Worm (Caenorhabditis elegans): Measurements from ENCODE around the gene T03F7.7.

The T03F7.7 gene

DNA sequence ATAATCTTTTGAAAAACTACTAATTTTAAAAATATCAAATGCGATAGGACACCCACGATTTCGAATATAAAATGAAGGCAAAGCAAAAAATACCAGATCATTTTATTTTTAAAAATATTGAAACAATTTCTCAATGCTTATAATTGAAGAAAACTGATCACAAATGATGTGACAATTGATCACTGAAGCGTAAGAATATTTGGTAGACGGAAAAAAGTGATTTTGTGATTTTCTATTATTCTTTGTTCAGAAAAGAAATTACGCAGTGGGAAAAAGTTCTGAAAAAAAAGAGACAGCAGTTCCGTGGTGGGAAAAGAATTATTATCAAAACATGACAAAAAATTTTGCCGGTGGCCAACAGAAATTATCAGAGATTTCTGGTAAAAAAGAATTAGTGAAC lies 12.6 kb upstream of the T03F7.7 start, which contains the start of gene T03F7.5:
T03F7.5 (minus strand) TSS at position 101 of the 400 bp plus-strand sequence.
- TF ChIP-seq W03F9.2 (tag; optimal IDR thresholded peaks at IDR 0.05) (no peak), dao-5 (tag; optimal IDR thresholded peaks at IDR 0.05) (no peak), him-1 (tag; optimal IDR thresholded peaks at IDR 0.05) (no peak)

DNA sequence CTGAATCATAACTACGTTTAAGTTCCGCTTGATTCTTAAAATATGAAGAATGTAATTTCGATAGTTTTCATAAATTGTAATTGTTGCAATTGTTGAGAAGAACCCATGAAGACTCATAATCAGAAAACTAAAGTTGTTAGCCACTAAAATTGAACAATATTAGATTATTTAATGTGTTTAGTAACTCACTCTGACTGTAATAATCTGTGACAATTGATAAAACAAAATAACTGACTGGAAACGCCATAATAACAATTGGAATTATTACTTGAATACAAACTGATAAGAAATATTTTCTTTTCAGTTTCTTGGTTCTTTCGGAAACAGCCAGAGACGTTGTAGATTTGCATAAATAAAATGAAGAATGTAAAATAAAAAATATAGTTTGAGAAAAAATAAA lies 11.8 kb upstream of the T03F7.7 start:
- TF ChIP-seq him-1 (tag; optimal IDR thresholded peaks at IDR 0.05) (no peak), W03F9.2 (tag; optimal IDR thresholded peaks at IDR 0.05) (no peak), dao-5 (tag; optimal IDR thresholded peaks at IDR 0.05) (no peak)

DNA sequence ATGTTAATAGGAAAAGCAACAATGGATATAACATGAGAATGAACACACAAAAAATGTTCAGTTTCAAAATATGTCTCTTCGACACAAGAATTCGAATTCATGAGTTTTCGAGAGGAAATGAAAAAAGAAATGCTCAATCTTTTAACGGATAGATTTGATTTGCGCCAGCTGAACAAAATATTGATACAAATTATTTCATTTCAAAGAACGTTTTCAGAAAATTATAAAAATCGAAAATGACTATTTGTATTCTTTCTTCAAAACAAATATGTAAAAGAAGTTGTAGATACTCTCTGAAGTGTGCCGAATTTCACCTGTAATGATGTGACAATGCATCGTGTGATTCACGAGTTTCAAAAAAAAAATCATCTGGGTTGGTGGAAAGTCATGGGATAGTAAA lies 10.7 kb upstream of the T03F7.7 start, which contains the start of gene srh-47:
srh-47 (minus strand) TSS at position 101 of the 400 bp plus-strand sequence.
- TF ChIP-seq W03F9.2 (tag; optimal IDR thresholded peaks at IDR 0.05) (no peak), dao-5 (tag; optimal IDR thresholded peaks at IDR 0.05) (no peak)

DNA sequence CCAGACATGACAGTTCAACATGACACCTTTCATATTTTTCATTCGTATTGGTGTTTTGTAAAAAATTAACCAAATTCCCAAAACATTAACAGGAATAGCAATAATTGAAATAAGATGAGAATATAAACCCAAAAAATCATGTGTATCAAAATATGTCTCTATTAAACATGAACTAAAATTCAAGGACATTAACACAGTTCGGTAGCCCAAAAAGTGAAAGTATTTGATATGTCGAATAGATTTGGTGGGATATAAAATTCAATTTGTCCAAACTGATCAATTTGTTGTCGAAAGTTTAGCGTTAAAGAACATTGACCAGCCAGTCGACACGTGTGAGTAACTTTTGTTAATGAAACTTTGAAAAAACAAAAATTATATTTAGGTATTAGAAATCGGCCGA lies 8.5 kb upstream of the T03F7.7 start, which contains the start of gene srh-46:
srh-46 (minus strand) TSS at position 189 of the 400 bp plus-strand sequence.
- no peak for TF ChIP-seq W03F9.2 (tag; optimal IDR thresholded peaks at IDR 0.05)
- no peak for TF ChIP-seq him-1 (tag; optimal IDR thresholded peaks at IDR 0.05)
- TF ChIP-seq dao-5 (tag; optimal IDR thresholded peaks at IDR 0.05): no peak

DNA sequence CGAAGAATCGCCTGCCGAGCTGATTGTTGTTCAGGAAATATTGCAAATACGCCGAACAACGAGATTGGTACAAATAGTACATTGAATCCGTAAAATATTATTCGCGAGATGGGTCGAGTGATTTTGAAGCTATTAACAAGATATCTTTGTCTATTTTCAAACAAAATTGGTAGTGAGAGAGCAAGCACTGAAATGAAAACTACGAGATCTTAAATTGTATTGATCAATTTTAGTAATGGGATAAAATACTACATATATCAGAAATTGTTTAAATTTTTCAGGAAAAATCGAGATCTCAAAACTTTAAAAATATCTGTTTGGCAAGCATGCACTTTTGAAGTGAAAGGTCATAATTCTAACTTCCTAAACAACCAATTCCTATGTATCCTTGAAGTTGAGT lies 7.0 kb upstream of the T03F7.7 start:
- TF ChIP-seq him-1 (tag; optimal IDR thresholded peaks at IDR 0.05) (no peak), dao-5 (tag; optimal IDR thresholded peaks at IDR 0.05) (no peak), W03F9.2 (tag; optimal IDR thresholded peaks at IDR 0.05) (no peak)

DNA sequence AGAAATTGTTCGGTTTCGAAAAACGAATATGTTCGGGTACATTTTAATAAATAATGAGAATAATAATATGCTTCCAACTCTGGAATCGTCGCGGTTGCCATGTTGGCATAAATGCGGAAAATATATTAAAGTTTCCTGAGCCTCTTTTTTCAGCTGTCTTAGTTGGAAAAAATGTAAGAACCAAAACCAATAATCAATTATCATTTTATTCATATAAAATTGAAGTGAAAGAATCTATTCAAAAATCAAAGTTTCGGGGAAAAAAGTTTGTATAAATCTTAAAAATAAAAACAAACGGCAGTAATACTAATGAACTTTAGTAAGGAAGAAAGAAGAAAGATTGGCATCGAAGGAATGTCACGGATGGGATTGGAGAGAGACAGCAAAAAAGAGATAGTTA lies 6.3 kb upstream of the T03F7.7 start, which contains the start of gene srh-45:
srh-45 (minus strand) TSS at position 101 of the 400 bp plus-strand sequence.
- no peak for TF ChIP-seq him-1 (tag; optimal IDR thresholded peaks at IDR 0.05)
- no peak for TF ChIP-seq dao-5 (tag; optimal IDR thresholded peaks at IDR 0.05)
- TF ChIP-seq W03F9.2 (tag; optimal IDR thresholded peaks at IDR 0.05): no peak

DNA sequence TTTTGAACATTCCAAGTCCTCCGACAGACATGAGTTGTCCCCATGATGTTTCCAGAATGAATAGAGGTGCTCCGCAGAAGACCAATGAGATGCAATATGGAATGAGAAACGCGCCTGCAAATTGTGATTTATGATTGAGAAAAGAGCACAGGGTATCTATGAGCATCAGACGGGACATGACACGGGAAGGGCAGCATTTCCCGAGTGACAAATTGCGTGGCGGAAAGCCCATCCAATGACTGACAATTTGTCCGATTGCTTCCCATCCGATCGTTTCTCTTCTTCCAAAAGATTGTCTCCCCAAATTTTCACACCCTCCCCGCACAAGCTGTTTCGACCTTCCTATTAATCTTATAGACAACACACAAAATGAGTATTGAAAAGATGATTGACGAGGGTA lies 3.4 kb upstream of the T03F7.7 start:
- TF ChIP-seq dao-5 (tag; optimal IDR thresholded peaks at IDR 0.05) (no peak), W03F9.2 (tag; optimal IDR thresholded peaks at IDR 0.05) (no peak), him-1 (tag; optimal IDR thresholded peaks at IDR 0.05) (no peak)

DNA sequence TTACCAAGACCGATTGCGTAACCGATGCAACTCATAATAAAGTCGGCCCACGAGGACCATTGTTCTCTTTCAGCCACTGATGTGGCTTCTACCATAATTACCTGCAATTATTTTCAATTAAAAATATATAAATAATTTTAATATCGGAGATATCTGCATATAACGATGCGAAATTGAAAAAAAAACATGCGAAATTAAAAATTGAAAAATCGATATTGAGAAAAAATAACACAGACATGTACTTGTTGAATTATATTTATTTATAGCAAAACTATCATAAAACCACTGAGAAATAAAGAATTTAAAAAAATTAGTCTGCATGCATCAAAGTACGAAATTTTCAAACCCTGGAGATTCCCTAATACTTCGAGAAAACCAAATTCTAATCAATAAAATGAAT lies 2.9 kb upstream of the T03F7.7 start, which contains the start of gene snf-11:
snf-11 (minus strand) TSS at position 101 of the 400 bp plus-strand sequence.
- TF ChIP-seq dao-5 (tag; optimal IDR thresholded peaks at IDR 0.05) (no peak), him-1 (tag; optimal IDR thresholded peaks at IDR 0.05) (no peak), W03F9.2 (tag; optimal IDR thresholded peaks at IDR 0.05) (no peak)

DNA sequence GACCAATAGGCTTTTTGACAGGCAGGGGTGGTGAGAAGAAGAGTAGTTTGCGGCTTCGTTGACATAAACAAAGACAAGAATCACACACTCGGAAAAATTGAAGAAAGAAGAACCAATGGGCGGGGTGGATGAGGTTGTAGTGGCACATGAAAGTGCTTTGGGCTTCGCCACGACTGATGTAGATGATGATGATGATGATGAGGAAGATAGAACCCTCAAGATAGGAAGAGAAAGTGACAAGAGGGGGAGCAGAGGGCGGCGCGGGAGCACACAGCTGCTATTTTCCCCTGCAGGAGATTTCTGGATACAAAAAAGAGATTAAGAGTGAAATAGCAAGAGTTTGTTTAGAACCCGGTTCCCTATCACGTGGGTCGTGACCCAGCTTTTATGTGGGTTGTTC lies 2.3 kb upstream of the T03F7.7 start:
- TF ChIP-seq W03F9.2 (tag; optimal IDR thresholded peaks at IDR 0.05) (no peak), him-1 (tag; optimal IDR thresholded peaks at IDR 0.05) (no peak), dao-5 (tag; optimal IDR thresholded peaks at IDR 0.05) (no peak)

DNA sequence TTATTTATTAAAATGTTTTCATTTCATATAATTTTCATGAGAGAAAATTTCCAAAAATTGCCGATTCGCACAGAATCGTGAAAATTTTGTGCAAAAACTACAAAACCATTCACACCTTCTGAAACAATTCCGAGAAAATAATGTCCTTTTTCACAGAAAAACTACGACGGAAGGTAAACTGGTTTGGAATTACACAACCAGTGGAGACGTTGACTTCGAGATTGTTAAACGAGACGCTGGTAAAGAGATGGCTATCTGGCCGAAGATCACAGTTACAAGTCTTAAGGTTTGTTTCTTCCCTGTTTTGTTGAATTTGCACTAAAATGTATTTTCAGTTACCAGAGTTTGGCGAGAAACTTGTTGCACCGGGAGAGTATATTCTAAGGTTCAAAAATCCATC lies 1.7 kb downstream of the T03F7.7 start:
- TF ChIP-seq W03F9.2 (tag; optimal IDR thresholded peaks at IDR 0.05): no peak

DNA sequence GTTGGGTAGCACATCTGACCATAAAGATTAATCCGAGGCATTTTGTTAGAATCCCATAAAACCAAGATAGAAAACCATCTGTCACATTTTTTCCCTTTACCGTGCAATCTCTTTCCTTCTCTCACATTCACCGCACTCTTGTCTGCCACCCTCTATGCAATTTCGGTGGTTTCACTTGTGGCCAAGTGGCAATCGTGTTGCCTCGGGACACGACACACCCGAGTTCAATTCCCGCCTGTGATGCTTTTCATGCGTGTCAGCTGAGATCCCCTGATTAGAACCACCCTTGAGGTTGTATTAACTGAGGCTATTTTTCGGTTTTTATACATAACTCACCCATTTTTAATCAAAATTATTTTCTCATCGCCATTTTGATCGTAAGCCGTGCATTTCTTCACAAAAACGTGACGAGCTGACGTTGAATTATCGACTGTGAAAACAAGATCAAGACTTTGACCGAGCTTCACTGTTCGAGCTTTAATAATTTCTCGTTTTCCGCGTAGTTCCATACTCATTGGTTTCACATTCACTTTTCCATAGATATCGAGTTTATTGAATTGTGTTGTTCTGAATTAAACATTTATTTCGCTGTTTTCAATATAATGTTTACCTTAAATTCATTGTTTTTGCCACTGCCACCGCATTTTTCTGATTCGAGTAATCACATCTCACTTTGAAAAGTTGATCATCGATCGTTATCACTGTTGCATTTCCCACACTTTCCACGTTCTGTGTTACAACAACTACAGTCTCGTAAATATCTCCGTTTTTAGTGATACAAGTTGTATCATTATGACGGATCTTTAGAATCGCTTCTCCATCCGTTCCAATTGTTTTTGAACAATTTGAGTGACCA lies 3.0 kb downstream of the T03F7.7 start:
- TF ChIP-seq W03F9.2 (tag; optimal IDR thresholded peaks at IDR 0.05) (peak; percentile 78), dao-5 (tag; optimal IDR thresholded peaks at IDR 0.05) (peak; percentile 96), him-1 (tag; optimal IDR thresholded peaks at IDR 0.05) (peak; percentile 37)

DNA sequence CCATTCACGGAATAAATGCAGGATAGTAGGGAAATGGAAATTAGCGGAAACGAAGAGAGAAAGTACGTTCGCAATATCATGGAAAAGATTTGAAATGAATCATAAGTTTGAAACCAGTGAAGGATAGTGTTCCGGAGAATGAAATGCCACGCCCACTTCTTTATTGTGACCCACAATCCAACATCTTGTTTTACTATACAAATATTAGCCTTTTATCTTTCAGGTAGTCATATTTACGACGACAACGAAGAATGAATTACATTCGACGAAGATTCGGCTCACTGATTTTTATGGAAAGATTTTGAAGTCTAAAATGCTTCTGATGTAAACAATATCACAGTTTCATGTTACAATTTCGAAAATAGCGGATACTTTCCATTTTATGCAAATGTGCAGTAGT lies 5.6 kb downstream of the T03F7.7 start, which contains the start of gene cutl-18:
cutl-18 (minus strand) TSS at position 101 of the 400 bp plus-strand sequence.
- TF ChIP-seq him-1 (tag; optimal IDR thresholded peaks at IDR 0.05): no peak
- no peak for TF ChIP-seq W03F9.2 (tag; optimal IDR thresholded peaks at IDR 0.05)
- no peak for TF ChIP-seq dao-5 (tag; optimal IDR thresholded peaks at IDR 0.05)

DNA sequence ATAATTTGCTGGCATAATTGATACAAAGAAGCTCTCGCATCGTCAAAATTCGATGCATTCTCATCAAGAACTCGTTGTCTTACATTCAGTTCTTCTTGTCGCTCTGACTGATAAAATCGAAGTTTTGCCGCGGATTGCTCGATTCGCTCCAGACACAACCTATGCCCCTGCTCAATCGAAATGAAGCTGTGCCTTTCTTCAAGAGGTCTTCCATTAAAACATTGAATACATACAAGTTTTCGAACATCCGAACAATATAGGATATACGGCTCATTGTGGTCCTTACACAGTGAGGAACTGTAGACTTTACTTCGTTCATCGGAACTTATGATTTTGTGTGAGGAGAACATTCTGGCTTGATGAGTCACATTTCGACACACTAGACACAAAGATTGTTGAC lies 9.6 kb downstream of the T03F7.7 start:
- TF ChIP-seq W03F9.2 (tag; optimal IDR thresholded peaks at IDR 0.05) (no peak), him-1 (tag; optimal IDR thresholded peaks at IDR 0.05) (no peak), dao-5 (tag; optimal IDR thresholded peaks at IDR 0.05) (no peak)

DNA sequence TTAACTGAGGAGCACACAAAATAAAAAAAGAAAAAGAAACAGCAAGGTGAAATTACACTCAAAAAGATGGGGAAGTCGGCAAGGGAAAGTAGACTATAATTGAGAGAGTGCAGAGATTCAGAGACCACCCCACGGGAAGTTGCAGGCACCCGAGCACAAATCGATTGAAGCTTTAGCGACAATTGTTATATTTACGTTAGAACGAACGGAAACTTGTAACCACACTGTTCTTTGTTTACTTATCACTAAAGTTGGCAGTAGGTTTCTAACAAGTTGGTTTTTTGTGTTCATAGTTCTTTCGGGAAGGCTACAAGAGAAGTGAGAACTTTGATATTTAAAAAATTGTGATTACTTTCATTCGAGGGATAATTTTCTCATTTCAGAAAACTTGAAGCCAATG lies 10.5 kb downstream of the T03F7.7 start, which contains the start of gene F47G9.4:
F47G9.4 (minus strand) TSS at position 98 of the 400 bp plus-strand sequence.
- TF ChIP-seq W03F9.2 (tag; optimal IDR thresholded peaks at IDR 0.05) (no peak), dao-5 (tag; optimal IDR thresholded peaks at IDR 0.05) (no peak), him-1 (tag; optimal IDR thresholded peaks at IDR 0.05) (no peak)

Data from whole organism, L4/young adult.